Worm (Caenorhabditis elegans): Measurements from ENCODE around the gene srg-33.

ce11 chrV:8304461-8305195 lies 12.8 kb downstream of the srg-33 start, which contains the start of gene W02D7.11:
- TF ChIP-seq fos-1 (tag; optimal IDR thresholded peaks at IDR 0.05): no peak
- no peak for TF ChIP-seq nhr-237 (tag; optimal IDR thresholded peaks at IDR 0.05)
- no peak for TF ChIP-seq lsy-2 (tag; optimal IDR thresholded peaks at IDR 0.05)
- TF ChIP-seq pqm-1 (tag; optimal IDR thresholded peaks at IDR 0.05): no peak
- TF ChIP-seq zag-1 (tag; optimal IDR thresholded peaks at IDR 0.05): no peak
- TF ChIP-seq jun-1 (tag; optimal IDR thresholded peaks at IDR 0.05): no peak
- TF ChIP-seq ztf-11 (tag; optimal IDR thresholded peaks at IDR 0.05): no peak
- no peak for TF ChIP-seq ceh-90 (tag; optimal IDR thresholded peaks at IDR 0.05)
- TF ChIP-seq snpc-4 (tag; optimal IDR thresholded peaks at IDR 0.05): no peak
- no peak for TF ChIP-seq ces-1 (GFP tag; optimal IDR thresholded peaks at IDR 0.05)
- no peak for TF ChIP-seq lin-13 (GFP tag; optimal IDR thresholded peaks at IDR 0.05)
